Worm (Caenorhabditis elegans) whole organism, young adult: Measurements from ENCODE around the gene D2023.6.
A peak's percentile ranks its signal among the peaks of the same experiment; 100 is the strongest.

Experiments
- B0019.2 ChIP-seq: fragments of 200-800 bp; sonication (Bioruptor generic); conservative IDR thresholded peaks from 2 replicates; pipeline ENCODE4 v1.3.6; 2022; ENCODE audit warnings: missing genetic modification reagents, missing genetic modification characterization, missing compliant biosample characterization
- B0035.1 ChIP-seq: sonication (generic microtip); optimal IDR thresholded peaks from 2 replicates; lab custom pipeline; 2016; ENCODE audit warnings: missing genetic modification characterization, mild to moderate bottlenecking, missing compliant biosample characterization, missing genotype, missing genetic modification reagents
- B0261.1 ChIP-seq: sonication (generic microtip); optimal IDR thresholded peaks from 2 replicates; lab custom pipeline; 2016; ENCODE audit warnings: mild to moderate bottlenecking, missing genetic modification characterization, moderate library complexity, missing compliant biosample characterization
- B0336.3 ChIP-seq: fragments of 200-800 bp; sonication (Bioruptor generic); IDR thresholded peaks from 2 replicates; pipeline ENCODE4 v1.3.6; 2022; ENCODE audit warnings: missing genetic modification characterization, missing compliant biosample characterization
- D2030.7 ChIP-seq: fragments of 200-800 bp; sonication (Bioruptor generic); IDR thresholded peaks from 2 replicates; pipeline ENCODE4 v1.3.6; 2022; ENCODE audit warnings: missing genetic modification reagents, missing genetic modification characterization, missing compliant biosample characterization
- F33H1.4 ChIP-seq: fragments of 200-800 bp; sonication (Bioruptor generic); IDR thresholded peaks from 2 replicates; pipeline ENCODE4 v1.3.6; 2022; ENCODE audit warnings: missing genetic modification reagents, missing genetic modification characterization, missing compliant biosample characterization
- F52B5.7 ChIP-seq: sonication (generic microtip); optimal IDR thresholded peaks from 2 replicates; lab custom pipeline; 2016; ENCODE audit warnings: mild to moderate bottlenecking, missing genetic modification characterization, missing compliant biosample characterization
- F57C9.4 ChIP-seq: sonication (generic microtip); optimal IDR thresholded peaks from 2 replicates; lab custom pipeline; 2017; ENCODE audit warnings: mild to moderate bottlenecking, missing genetic modification characterization, missing compliant biosample characterization
- Y53F4B.3 ChIP-seq: fragments of 200-800 bp; sonication (Bioruptor generic); IDR thresholded peaks from 2 replicates; pipeline ENCODE4 v1.3.6; 2022; ENCODE audit warnings: missing genetic modification reagents, missing genetic modification characterization, missing compliant biosample characterization
- Y53G8AR.9 ChIP-seq: fragments of 200-800 bp; sonication (Bioruptor generic); conservative IDR thresholded peaks from 2 replicates; pipeline ENCODE4 v1.3.6; 2022; ENCODE audit warnings: missing genetic modification reagents, missing genetic modification characterization, missing compliant biosample characterization
- Y67H2A.10 ChIP-seq: fragments of 200-800 bp; sonication (Bioruptor generic); conservative IDR thresholded peaks from 2 replicates; pipeline ENCODE4 v1.3.6; 2022; ENCODE audit warnings: missing genetic modification reagents, missing genetic modification characterization, missing compliant biosample characterization
- atf-7 ChIP-seq: sonication (generic microtip); optimal IDR thresholded peaks from 2 replicates; lab custom pipeline; 2017; ENCODE audit warnings: mild to moderate bottlenecking, missing genetic modification characterization, missing compliant biosample characterization
- athp-1 ChIP-seq: sonication (generic microtip); optimal IDR thresholded peaks from 2 replicates; lab custom pipeline; 2017; ENCODE audit warnings: mild to moderate bottlenecking, missing genetic modification characterization, missing compliant biosample characterization
- attf-3 ChIP-seq: fragments of 200-800 bp; sonication (Bioruptor generic); conservative IDR thresholded peaks from 2 replicates; pipeline ENCODE4 v1.3.6; 2022; ENCODE audit warnings: missing genetic modification reagents, missing genetic modification characterization, missing compliant biosample characterization
- attf-6 ChIP-seq: fragments of 200-800 bp; sonication (Bioruptor generic); IDR thresholded peaks from 2 replicates; pipeline ENCODE4 v1.3.6; 2022; ENCODE audit warnings: missing genetic modification reagents, missing genetic modification characterization, missing compliant biosample characterization
- bed-1 ChIP-seq: fragments of 200-800 bp; sonication (Bioruptor generic); IDR thresholded peaks from 2 replicates; pipeline ENCODE4 v1.3.6; 2022; ENCODE audit warnings: missing genetic modification reagents, missing genetic modification characterization, missing compliant biosample characterization
- ceh-100 ChIP-seq: fragments of 200-800 bp; sonication (Bioruptor generic); IDR thresholded peaks from 2 replicates; pipeline ENCODE4 v1.3.6; 2022; ENCODE audit warnings: missing genetic modification reagents, missing genetic modification characterization, missing compliant biosample characterization
- ceh-27 ChIP-seq: fragments of 200-800 bp; sonication (Bioruptor generic); optimal IDR thresholded peaks from 2 replicates; lab custom pipeline; 2018; ENCODE audit warnings: mild to moderate bottlenecking, missing genetic modification characterization, moderate library complexity, missing compliant biosample characterization
- ceh-79 ChIP-seq: sonication (generic microtip); optimal IDR thresholded peaks from 2 replicates; lab custom pipeline; 2017; ENCODE audit warnings: mild to moderate bottlenecking, missing genetic modification characterization, missing compliant biosample characterization
- dpff-1 ChIP-seq: sonication (generic microtip); optimal IDR thresholded peaks from 2 replicates; lab custom pipeline; 2017; ENCODE audit warnings: mild to moderate bottlenecking, missing genetic modification characterization, missing compliant biosample characterization
- ekl-4 ChIP-seq: fragments of 200-800 bp; sonication (Bioruptor generic); IDR thresholded peaks from 2 replicates; pipeline ENCODE4 v1.3.6; 2022; ENCODE audit warnings: missing genetic modification reagents, missing genetic modification characterization, missing compliant biosample characterization
- hmg-20 ChIP-seq: fragments of 200-800 bp; sonication (Bioruptor generic); IDR thresholded peaks from 2 replicates; pipeline ENCODE4 v1.3.6; 2022; ENCODE audit warnings: missing genetic modification reagents, missing genetic modification characterization, missing compliant biosample characterization
- hrde-1 ChIP-seq: sonication (generic microtip); optimal IDR thresholded peaks from 2 replicates; lab custom pipeline; 2016; ENCODE audit warnings: missing genetic modification characterization, mild to moderate bottlenecking, missing compliant biosample characterization, moderate library complexity, missing genotype, missing genetic modification reagents, borderline replicate concordance
- hsf-1 ChIP-seq: fragments of 200-800 bp; sonication (Bioruptor generic); IDR thresholded peaks from 2 replicates; pipeline ENCODE4 v1.3.6; 2022; ENCODE audit warnings: missing genetic modification reagents, missing genetic modification characterization, missing compliant biosample characterization
- lin-40 ChIP-seq: sonication (generic microtip); optimal IDR thresholded peaks from 2 replicates; lab custom pipeline; 2016; ENCODE audit warnings: missing genetic modification characterization, mild to moderate bottlenecking, missing compliant biosample characterization, missing genotype, missing genetic modification reagents
- lin-54 ChIP-seq: fragments of 200-800 bp; sonication (Bioruptor generic); optimal IDR thresholded peaks from 2 replicates; lab custom pipeline; 2018; ENCODE audit warnings: mild to moderate bottlenecking, missing genetic modification characterization, missing compliant biosample characterization
- lir-1 ChIP-seq: fragments of 200-800 bp; sonication (Bioruptor generic); conservative IDR thresholded peaks from 2 replicates; pipeline ENCODE4 v1.3.6; 2022; ENCODE audit warnings: missing genetic modification reagents, missing genetic modification characterization, missing compliant biosample characterization
- lsl-1 ChIP-seq: fragments of 200-800 bp; sonication (Bioruptor generic); optimal IDR thresholded peaks from 2 replicates; lab custom pipeline; 2018; ENCODE audit warnings: mild to moderate bottlenecking, missing genetic modification characterization, moderate library complexity, missing compliant biosample characterization
- madf-10 ChIP-seq: sonication (generic microtip); optimal IDR thresholded peaks from 2 replicates; lab custom pipeline; 2016; ENCODE audit warnings: mild to moderate bottlenecking, missing genetic modification characterization, missing compliant biosample characterization
- madf-3 ChIP-seq: fragments of 200-800 bp; sonication (Bioruptor generic); IDR thresholded peaks from 2 replicates; pipeline ENCODE4 v1.3.6; 2022; ENCODE audit warnings: missing genetic modification reagents, missing genetic modification characterization, missing compliant biosample characterization
- mcd-1 ChIP-seq: fragments of 200-800 bp; sonication (Bioruptor generic); IDR thresholded peaks from 2 replicates; pipeline ENCODE4 v1.3.6; 2022; ENCODE audit warnings: missing genetic modification reagents, missing genetic modification characterization, missing compliant biosample characterization
- mes-4 ChIP-seq: sonication (generic microtip); optimal IDR thresholded peaks from 2 replicates; lab custom pipeline; 2016; ENCODE audit warnings: missing genotype, missing genetic modification characterization, missing compliant biosample characterization
- nfya-2 ChIP-seq: fragments of 200-800 bp; sonication (Bioruptor generic); IDR thresholded peaks from 2 replicates; pipeline ENCODE4 v1.3.6; 2022; ENCODE audit warnings: missing genetic modification reagents, missing genetic modification characterization, missing compliant biosample characterization
- pbrm-1 ChIP-seq: fragments of 200-800 bp; sonication (Bioruptor generic); IDR thresholded peaks from 2 replicates; pipeline ENCODE4 v1.3.6; 2022; ENCODE audit warnings: missing genetic modification reagents, missing genetic modification characterization, missing compliant biosample characterization
- pha-4 ChIP-seq: fragments of 150-350 bp; sonication (generic microtip); optimal IDR thresholded peaks from 2 replicates; lab custom pipeline; 2014; ENCODE audit warnings: missing biosample characterization, missing genetic modification reagents, missing genetic modification characterization
- rec-8 ChIP-seq, 2 experiments: sonication (generic microtip); optimal IDR thresholded peaks; 2 replicates each; lab custom pipeline; 2016; ENCODE audit warnings: mild to moderate bottlenecking in 2 of 2, missing genetic modification characterization in 2 of 2, missing genetic modification reagents in 2 of 2, missing genotype in 2 of 2, missing biosample characterization in 1 of 2, missing compliant biosample characterization in 1 of 2, moderate library complexity in 1 of 2
- repo-1 ChIP-seq: sonication (generic microtip); optimal IDR thresholded peaks from 2 replicates; lab custom pipeline; 2017; ENCODE audit warnings: mild to moderate bottlenecking, missing genetic modification characterization, missing compliant biosample characterization
- snpc-1.3 ChIP-seq: sonication (generic microtip); optimal IDR thresholded peaks from 2 replicates; lab custom pipeline; 2017; ENCODE audit warnings: missing genetic modification characterization, mild to moderate bottlenecking, missing compliant biosample characterization, antibody characterized with exemption, moderate library complexity, missing genotype, missing genetic modification reagents; ENCODE audit not compliant: insufficient read depth
- snpc-4 ChIP-seq, 5 experiments: fragments of 150-350 bp in 1 of 5; sonication (generic microtip) in 4 of 5; optimal IDR thresholded peaks; 2 replicates each; lab custom pipeline; 2014 to 2018; ENCODE audit warnings: missing genetic modification characterization in 5 of 5, missing biosample characterization in 3 of 5, antibody characterized with exemption in 2 of 5, mild to moderate bottlenecking in 2 of 5, missing compliant biosample characterization in 2 of 5, missing genotype in 2 of 5, moderate library complexity in 2 of 5, missing genetic modification reagents in 1 of 5
- tbx-9 ChIP-seq: sonication (generic microtip); optimal IDR thresholded peaks from 2 replicates; lab custom pipeline; 2016; ENCODE audit warnings: borderline replicate concordance, missing genetic modification characterization, inconsistent platforms, missing compliant biosample characterization
- zfh-2 ChIP-seq: fragments of 200-800 bp; sonication (Bioruptor generic); conservative IDR thresholded peaks from 2 replicates; pipeline ENCODE4 v1.3.6; 2022; ENCODE audit warnings: missing genetic modification reagents, missing genetic modification characterization, missing compliant biosample characterization
- ztf-18 ChIP-seq: sonication (generic microtip); optimal IDR thresholded peaks from 2 replicates; lab custom pipeline; 2016; ENCODE audit warnings: missing genotype, mild to moderate bottlenecking, missing genetic modification characterization, missing compliant biosample characterization
- ztf-25 ChIP-seq: fragments of 200-800 bp; sonication (Bioruptor generic); IDR thresholded peaks from 2 replicates; pipeline ENCODE4 v1.3.6; 2022; ENCODE audit warnings: missing genetic modification reagents, missing genetic modification characterization, missing compliant biosample characterization
- ztf-26 ChIP-seq: sonication (generic microtip); optimal IDR thresholded peaks from 2 replicates; lab custom pipeline; 2017; ENCODE audit warnings: missing genetic modification characterization, missing compliant biosample characterization
- ztf-3 ChIP-seq: fragments of 200-800 bp; sonication (Bioruptor generic); optimal IDR thresholded peaks from 2 replicates; lab custom pipeline; 2018; ENCODE audit warnings: mild to moderate bottlenecking, missing genetic modification characterization, missing compliant biosample characterization
- ztf-6 ChIP-seq: fragments of 200-800 bp; sonication (Bioruptor generic); IDR thresholded peaks from 2 replicates; pipeline ENCODE4 v1.3.6; 2022; ENCODE audit warnings: missing genetic modification reagents, missing genetic modification characterization, missing compliant biosample characterization

D2023.6 gene

ce11 chrV:11782809-11783440 is 44.2 kb upstream of the D2023.6 start, which contains the start of gene F55A11.11 (continued):
- TF ChIP-seq ztf-25: peak; percentile 87
- TF ChIP-seq B0019.2 (GFP tag; lab: Robert Waterston, UW): peak; percentile 76
- peak; percentile 83 for TF ChIP-seq D2030.7
- peak; percentile 89 for TF ChIP-seq madf-10 (tag; lab: Kevin White, UChicago)
- TF ChIP-seq mcd-1: no peak; the same call in 1 of the 2 replicates
- TF ChIP-seq madf-3 (GFP tag; lab: Robert Waterston, UW): peak; percentile 86
- peak; percentile 84 for TF ChIP-seq B0336.3 (GFP tag; lab: Robert Waterston, UW)
- peak; percentile 94 for TF ChIP-seq athp-1 (tag; lab: Kevin White, UChicago)
- peak; percentile 71; the same call in 1 of the 2 replicates for TF ChIP-seq hmg-20
- peak; percentile 81 for TF ChIP-seq ztf-18 (tag; lab: Kevin White, UChicago)
- TF ChIP-seq rec-8 (tag; optimal IDR thresholded peaks at IDR 0.05; lab: Kevin White, UChicago): peak; percentile 91 to 96
- TF ChIP-seq ceh-27 (GFP tag; lab: Kevin White, UChicago): peak; percentile 91
- TF ChIP-seq Y53F4B.3 (GFP tag; lab: Robert Waterston, UW): peak; percentile 89
- peak; percentile 61 for TF ChIP-seq F33H1.4
- TF ChIP-seq B0035.1: peak; percentile 70
- TF ChIP-seq F57C9.4 (tag; lab: Kevin White, UChicago): peak; percentile 44
- peak; percentile 84 for TF ChIP-seq mes-4 (tag; lab: Kevin White, UChicago)
- TF ChIP-seq lin-40 (tag; lab: Kevin White, UChicago): peak; percentile 73
- peak; percentile 77 for TF ChIP-seq atf-7
- TF ChIP-seq hrde-1 (tag; lab: Kevin White, UChicago): peak; percentile 92
- peak; percentile 76 for TF ChIP-seq Y53G8AR.9 (GFP tag; lab: Robert Waterston, UW)
- peak; percentile 85 for TF ChIP-seq snpc-1.3 (tag; lab: Kevin White, UChicago)
- peak; percentile 76 for TF ChIP-seq ceh-100 (GFP tag; lab: Robert Waterston, UW)
- TF ChIP-seq pha-4 (tag; lab: Kevin White, UChicago): no peak
- 0 out of 2 replicates have a peak, but pooled peaks have one; percentile 42 for TF ChIP-seq bed-1 (GFP tag; lab: Robert Waterston, UW)
- TF ChIP-seq attf-6 (GFP tag; lab: Robert Waterston, UW): peak; percentile 77
- no peak for TF ChIP-seq ztf-3 (GFP tag; lab: Kevin White, UChicago)
- peak; percentile 94 for TF ChIP-seq repo-1 (tag; lab: Kevin White, UChicago)
- peak; percentile 92 for TF ChIP-seq ztf-26
- peak; percentile 61 for TF ChIP-seq lir-1 (GFP tag; lab: Robert Waterston, UW)
- TF ChIP-seq lsl-1 (GFP tag; lab: Kevin White, UChicago): peak; percentile 72
- TF ChIP-seq pbrm-1 (GFP tag; lab: Robert Waterston, UW): peak; percentile 88
- peak; percentile 82 for TF ChIP-seq ceh-79 (tag; lab: Kevin White, UChicago)
- TF ChIP-seq snpc-4 (GFP tag; optimal IDR thresholded peaks at IDR 0.05; lab: Kevin White, UChicago): peak; percentile 82
- peak; percentile 25 to 83 (median 77) for TF ChIP-seq snpc-4 (tag; optimal IDR thresholded peaks at IDR 0.05; lab: Kevin White, UChicago)
- 0 out of 2 replicates have a peak, but pooled peaks have one; percentile 34 for TF ChIP-seq nfya-2
- peak; percentile 89 for TF ChIP-seq ekl-4 (GFP tag; lab: Robert Waterston, UW)
- peak; percentile 75 for TF ChIP-seq attf-3 (GFP tag; lab: Robert Waterston, UW)
- peak; percentile 84; the same call in 1 of the 2 replicates for TF ChIP-seq ztf-6 (GFP tag; lab: Robert Waterston, UW)
- peak; percentile 68 for TF ChIP-seq hsf-1
- TF ChIP-seq tbx-9 (tag; lab: Kevin White, UChicago): peak; percentile 52
- TF ChIP-seq B0261.1: peak; percentile 99
- 0 out of 2 replicates have a peak, but pooled peaks have one; percentile 56 for TF ChIP-seq Y67H2A.10 (GFP tag; lab: Robert Waterston, UW)
- peak; percentile 81 for TF ChIP-seq lin-54 (GFP tag; lab: Kevin White, UChicago)
- peak; percentile 98 for TF ChIP-seq F52B5.7 (tag; lab: Kevin White, UChicago)
- TF ChIP-seq dpff-1: no peak
- no peak for TF ChIP-seq zfh-2 (GFP tag; lab: Robert Waterston, UW)
